Fruit fly (Drosophila melanogaster) whole organism, embryonic: ENCODE measurements around the gene CG7352.

ENCODE experiments used
- CG10147 ChIP-seq: fragments of 200-800 bp; sonication (Bioruptor generic); optimal IDR thresholded peaks from 2 replicates; lab custom pipeline; 2019; ENCODE audit warnings: missing biosample characterization, mild to moderate bottlenecking, missing genetic modification characterization, moderate library complexity
- CG1024 ChIP-seq: fragments of 200-800 bp; sonication (Bioruptor generic); IDR thresholded peaks from 2 replicates; pipeline ENCODE4 v1.3.6; 2022; ENCODE audit warnings: missing biosample characterization, missing genetic modification characterization
- CG10959 ChIP-seq: fragments of 200-800 bp; sonication (Bioruptor generic); IDR thresholded peaks from 2 replicates; pipeline ENCODE4 v1.3.6; 2022; ENCODE audit warnings: missing biosample characterization, missing genetic modification characterization
- CG11085 ChIP-seq: fragments of 200-800 bp; sonication (Bioruptor generic); IDR thresholded peaks from 2 replicates; pipeline ENCODE4 v1.3.6; 2022; ENCODE audit warnings: missing biosample characterization, missing genetic modification characterization
- CG13296 ChIP-seq: fragments of 200-800 bp; sonication (Bioruptor generic); optimal IDR thresholded peaks from 3 replicates; lab custom pipeline; 2018; ENCODE audit warnings: missing biosample characterization, mild to moderate bottlenecking, missing genetic modification characterization
- CG15269 ChIP-seq: fragments of 200-800 bp; sonication (Bioruptor generic); optimal IDR thresholded peaks from 2 replicates; lab custom pipeline; 2018; ENCODE audit warnings: missing biosample characterization, mild to moderate bottlenecking, missing genetic modification characterization, moderate library complexity
- CG15514 ChIP-seq: fragments of 200-800 bp; sonication (Bioruptor generic); optimal IDR thresholded peaks from 3 replicates; lab custom pipeline; 2017; ENCODE audit warnings: missing biosample characterization, missing genetic modification characterization, mild to moderate bottlenecking, moderate library complexity, missing genetic modification reagents
- CG17186 ChIP-seq: fragments of 200-800 bp; sonication (Bioruptor generic); optimal IDR thresholded peaks from 3 replicates; lab custom pipeline; 2017; ENCODE audit warnings: missing biosample characterization, missing genetic modification reagents, missing genetic modification characterization
- CG17829 ChIP-seq: fragments of 200-800 bp; optimal IDR thresholded peaks from 2 replicates; lab custom pipeline; 2019; ENCODE audit warnings: missing biosample characterization, mild to moderate bottlenecking, missing genetic modification characterization, moderate library complexity
- CG1832 ChIP-seq: fragments of 200-800 bp; sonication (Bioruptor generic); optimal IDR thresholded peaks from 2 replicates; lab custom pipeline; 2017; ENCODE audit warnings: missing biosample characterization, mild to moderate bottlenecking, missing genetic modification characterization, inconsistent platforms
- CG2116 ChIP-seq: fragments of 200-800 bp; sonication (Bioruptor generic); optimal IDR thresholded peaks from 3 replicates; lab custom pipeline; 2018; ENCODE audit warnings: missing biosample characterization, mild to moderate bottlenecking, missing genetic modification characterization
- CG30403 ChIP-seq: fragments of 200-800 bp; sonication (Bioruptor generic); optimal IDR thresholded peaks from 3 replicates; lab custom pipeline; 2016; ENCODE audit warnings: missing biosample characterization, missing genetic modification characterization
- CG31224 ChIP-seq: fragments of 200-800 bp; sonication (Bioruptor generic); IDR thresholded peaks from 2 replicates; pipeline ENCODE4 v1.3.6; 2022; ENCODE audit warnings: missing biosample characterization, missing genetic modification characterization
- CG3163 ChIP-seq: fragments of 200-800 bp; sonication (Bioruptor generic); optimal IDR thresholded peaks from 3 replicates; lab custom pipeline; 2016; ENCODE audit warnings: missing biosample characterization, missing genetic modification characterization
- CG33213 ChIP-seq: fragments of 200-800 bp; sonication (Bioruptor generic); optimal IDR thresholded peaks from 3 replicates; lab custom pipeline; 2016; ENCODE audit warnings: missing biosample characterization, missing genetic modification characterization
- CG3838 ChIP-seq: fragments of 200-800 bp; sonication (Bioruptor generic); optimal IDR thresholded peaks from 3 replicates; lab custom pipeline; 2016; ENCODE audit warnings: missing biosample characterization, missing genetic modification characterization
- CG3995 ChIP-seq: fragments of 200-800 bp; sonication (Bioruptor generic); optimal IDR thresholded peaks from 3 replicates; lab custom pipeline; 2016; ENCODE audit warnings: missing biosample characterization, missing genetic modification characterization
- CG4617 ChIP-seq: fragments of 200-800 bp; sonication (Bioruptor generic); optimal IDR thresholded peaks from 3 replicates; lab custom pipeline; 2016; ENCODE audit warnings: missing biosample characterization, missing genetic modification characterization, borderline replicate concordance
- CG5953 ChIP-seq: fragments of 200-800 bp; sonication (Bioruptor generic); IDR thresholded peaks from 2 replicates; pipeline ENCODE4 v1.3.6; 2022; ENCODE audit warnings: missing biosample characterization, missing genetic modification characterization
- CG6654 ChIP-seq: fragments of 200-800 bp; sonication (Bioruptor generic); optimal IDR thresholded peaks from 2 replicates; lab custom pipeline; 2017; ENCODE audit warnings: missing biosample characterization, mild to moderate bottlenecking, missing genetic modification characterization
- CG7786 ChIP-seq: fragments of 200-800 bp; sonication (Bioruptor generic); optimal IDR thresholded peaks from 2 replicates; lab custom pipeline; 2016; ENCODE audit warnings: missing biosample characterization, missing genetic modification characterization
- CG7839 ChIP-seq: fragments of 200-800 bp; sonication (Bioruptor generic); optimal IDR thresholded peaks from 3 replicates; lab custom pipeline; 2018; ENCODE audit warnings: missing biosample characterization, mild to moderate bottlenecking, missing genetic modification characterization, moderate library complexity
- CG7987 ChIP-seq: fragments of 200-800 bp; sonication (Bioruptor generic); optimal IDR thresholded peaks from 2 replicates; lab custom pipeline; 2018; ENCODE audit warnings: missing biosample characterization, mild to moderate bottlenecking, missing genetic modification characterization, moderate library complexity
- CG9609 ChIP-seq: fragments of 200-800 bp; sonication (Bioruptor generic); optimal IDR thresholded peaks from 3 replicates; lab custom pipeline; 2016; ENCODE audit warnings: missing biosample characterization, missing genetic modification characterization
- CG9932 ChIP-seq: fragments of 200-800 bp; sonication (Bioruptor generic); IDR thresholded peaks from 2 replicates; pipeline ENCODE4 v1.3.6; 2022; ENCODE audit warnings: missing biosample characterization, missing genetic modification characterization
- Camta ChIP-seq: fragments of 200-800 bp; sonication (Bioruptor generic); optimal IDR thresholded peaks from 2 replicates; lab custom pipeline; 2016; ENCODE audit warnings: missing biosample characterization, missing genetic modification characterization
- Dbx ChIP-seq: fragments of 200-800 bp; sonication (Bioruptor generic); IDR thresholded peaks from 3 replicates; pipeline ENCODE4 v1.3.6; 2022; ENCODE audit warnings: missing biosample characterization, missing genetic modification characterization
- Deaf1 ChIP-seq: fragments of 200-800 bp; optimal IDR thresholded peaks from 3 replicates; lab custom pipeline; 2019; ENCODE audit warnings: missing biosample characterization, mild to moderate bottlenecking, missing genetic modification characterization, moderate library complexity
- Dek ChIP-seq: fragments of 200-800 bp; sonication (Bioruptor generic); optimal IDR thresholded peaks from 3 replicates; lab custom pipeline; 2019; ENCODE audit warnings: missing biosample characterization, mild to moderate bottlenecking, missing genetic modification characterization, moderate library complexity
- Dip3 ChIP-seq: fragments of 200-800 bp; sonication (Bioruptor generic); optimal IDR thresholded peaks from 3 replicates; lab custom pipeline; 2016; ENCODE audit warnings: missing biosample characterization, missing genetic modification characterization
- Dll ChIP-seq: fragments of 200-800 bp; sonication (Bioruptor generic); IDR thresholded peaks from 4 replicates; pipeline ENCODE4 v1.3.6; 2022; ENCODE audit warnings: missing biosample characterization, missing genetic modification characterization; ENCODE audit not compliant: partially characterized antibody
- Gug ChIP-seq: fragments of 200-800 bp; sonication (Bioruptor generic); IDR thresholded peaks from 4 replicates; pipeline ENCODE4 v1.3.6; 2022; ENCODE audit warnings: missing biosample characterization, missing genetic modification characterization
- HmgZ ChIP-seq: fragments of 200-800 bp; sonication (Bioruptor generic); optimal IDR thresholded peaks from 2 replicates; lab custom pipeline; 2018; ENCODE audit warnings: missing biosample characterization, mild to moderate bottlenecking, missing genetic modification characterization
- Hr51 ChIP-seq, 2 experiments: fragments of 200-800 bp; sonication (Bioruptor generic); optimal IDR thresholded peaks; 2 replicates in 1 of 2; 3 replicates in 1 of 2; lab custom pipeline; 2016 to 2018; ENCODE audit warnings: missing biosample characterization in 2 of 2, missing genetic modification characterization in 2 of 2, mild to moderate bottlenecking in 1 of 2, moderate library complexity in 1 of 2
- Hsf ChIP-seq: fragments of 200-800 bp; sonication (Bioruptor generic); optimal IDR thresholded peaks from 3 replicates; lab custom pipeline; 2016; ENCODE audit warnings: missing biosample characterization, missing genetic modification characterization
- Lhr ChIP-seq: fragments of 200-800 bp; sonication (Bioruptor generic); optimal IDR thresholded peaks from 3 replicates; lab custom pipeline; 2017; ENCODE audit warnings: mild to moderate bottlenecking, missing biosample characterization, missing genetic modification reagents, missing genetic modification characterization
- Max ChIP-seq: fragments of 200-800 bp; sonication (Bioruptor generic); optimal IDR thresholded peaks from 2 replicates; lab custom pipeline; 2016; ENCODE audit warnings: missing biosample characterization, mild to moderate bottlenecking, missing genetic modification characterization
- Med ChIP-seq: fragments of 200-800 bp; sonication (Bioruptor generic); peaks from one replicate; lab custom pipeline; 2016; ENCODE audit warnings: missing biosample characterization, missing genetic modification characterization, mild to moderate bottlenecking, inconsistent platforms, moderate library complexity
- Mes4 ChIP-seq: fragments of 200-800 bp; sonication (Bioruptor generic); optimal IDR thresholded peaks from 2 replicates; lab custom pipeline; 2016; ENCODE audit warnings: missing biosample characterization, missing genetic modification characterization
- NK7.1 ChIP-seq: fragments of 200-800 bp; sonication (Bioruptor generic); optimal IDR thresholded peaks from 3 replicates; lab custom pipeline; 2016; ENCODE audit warnings: missing biosample characterization, missing genetic modification characterization
- Side ChIP-seq: fragments of 200-800 bp; sonication (Bioruptor generic); optimal IDR thresholded peaks from 2 replicates; lab custom pipeline; 2016; ENCODE audit warnings: missing biosample characterization, missing genetic modification characterization
- YL-1 ChIP-seq: fragments of 200-800 bp; sonication (Bioruptor generic); optimal IDR thresholded peaks from 3 replicates; lab custom pipeline; 2017; ENCODE audit warnings: missing biosample characterization, mild to moderate bottlenecking, missing genetic modification characterization
- eve ChIP-seq, 2 experiments: fragments of >200 bp; optimal IDR thresholded peaks; 2 replicates each; lab custom pipeline; 2017; ENCODE audit warnings: missing biosample characterization in 2 of 2, missing genetic modification characterization in 2 of 2
- mam ChIP-seq: fragments of 200-800 bp; sonication (Bioruptor generic); optimal IDR thresholded peaks from 3 replicates; lab custom pipeline; 2016; ENCODE audit warnings: missing biosample characterization, missing genetic modification characterization
- peb ChIP-seq: fragments of 200-800 bp; sonication (Bioruptor generic); IDR thresholded peaks from 2 replicates; pipeline ENCODE4 v1.3.6; 2022; ENCODE audit warnings: missing biosample characterization, missing genetic modification characterization
- sens-2 ChIP-seq: fragments of 200-800 bp; sonication (Bioruptor generic); IDR thresholded peaks from 2 replicates; pipeline ENCODE4 v1.3.6; 2022; ENCODE audit warnings: missing biosample characterization, missing genetic modification characterization
- slbo ChIP-seq: fragments of 200-800 bp; sonication (Bioruptor generic); IDR thresholded peaks from 2 replicates; pipeline ENCODE4 v1.3.6; 2022; ENCODE audit warnings: missing biosample characterization, missing genetic modification characterization
- trem ChIP-seq: fragments of 200-800 bp; optimal IDR thresholded peaks from 3 replicates; lab custom pipeline; 2019; ENCODE audit warnings: missing biosample characterization, mild to moderate bottlenecking, missing genetic modification characterization, moderate library complexity
- tx ChIP-seq: fragments of 200-800 bp; sonication (Bioruptor generic); optimal IDR thresholded peaks from 2 replicates; lab custom pipeline; 2016; ENCODE audit warnings: missing biosample characterization, missing genetic modification characterization
- vfl ChIP-seq: fragments of 200-800 bp; sonication (Bioruptor generic); optimal IDR thresholded peaks from 2 replicates; lab custom pipeline; 2016; ENCODE audit warnings: missing biosample characterization, missing genetic modification characterization

CG7352 gene

DNA sequence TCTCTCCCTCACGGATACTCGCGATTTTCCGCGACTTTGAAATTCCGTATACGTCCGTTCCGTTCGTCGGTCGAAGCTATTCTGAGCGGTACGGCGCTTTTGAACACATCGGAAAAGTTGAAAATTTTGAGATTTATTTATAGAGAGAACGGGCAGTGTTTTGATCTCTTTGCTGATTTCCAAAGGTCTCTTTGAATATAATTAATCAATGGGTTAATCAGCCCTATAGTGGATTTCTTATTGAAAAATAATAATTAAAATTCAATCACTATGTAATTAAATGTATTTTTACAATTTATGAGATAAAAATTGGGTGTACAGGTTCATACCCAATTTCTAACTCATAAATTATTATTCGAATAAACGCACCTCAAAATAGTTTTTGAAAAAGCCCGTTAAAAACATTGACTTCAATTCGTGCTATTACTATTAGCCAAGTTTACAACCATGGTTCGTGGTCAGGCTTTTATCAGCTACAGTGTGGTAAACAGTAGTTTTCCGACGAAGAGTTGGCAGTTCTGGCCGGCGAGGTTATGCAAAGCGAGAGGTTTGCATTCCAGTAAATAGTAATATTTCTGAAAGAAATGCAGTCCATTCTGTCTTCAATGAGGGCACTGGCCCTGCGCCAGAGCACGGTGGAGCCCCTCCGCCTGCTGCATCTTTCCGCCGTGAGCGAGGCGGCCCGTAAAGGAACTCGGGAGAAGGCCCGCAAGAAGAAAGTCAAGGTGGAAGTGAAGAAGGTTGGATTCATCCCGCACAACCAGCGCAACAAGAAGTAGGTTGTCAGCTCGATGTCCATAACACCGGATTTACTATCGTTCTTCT is 46.2 kb upstream of the CG7352 start, which contains the start of the genes CG9626 and mRpL1 (continued):
- TF ChIP-seq Dll (GFP tag; lab: Robert Waterston, UW) = 0 out of 4 replicates have a peak, but pooled peaks have one; percentile 13
- TF ChIP-seq Side = no peak
- no peak for TF ChIP-seq CG13296
- TF ChIP-seq CG7987 (GFP tag; lab: Kevin White, UChicago) = no peak
- TF ChIP-seq NK7.1 (GFP tag; lab: Kevin White, UChicago) = no peak
- peak; percentile 8 for TF ChIP-seq Max (GFP tag; lab: Kevin White, UChicago)
- TF ChIP-seq CG6654 (GFP tag; lab: Kevin White, UChicago) = no peak
- peak; percentile 27 for TF ChIP-seq Hsf (GFP tag; lab: Kevin White, UChicago)
- TF ChIP-seq CG30403 (GFP tag; lab: Kevin White, UChicago) = peak; percentile 12
- no peak for TF ChIP-seq CG15269 (tag; lab: Kevin White, UChicago)
- TF ChIP-seq trem (tag; lab: Kevin White, UChicago) = peak; percentile 100
- TF ChIP-seq Deaf1 (tag; lab: Kevin White, UChicago) = peak; percentile 58
- peak; percentile 45 for TF ChIP-seq CG17829 (tag; lab: Kevin White, UChicago)
- peak; percentile 71 for TF ChIP-seq CG2116
- no peak for TF ChIP-seq Mes4 (GFP tag; lab: Kevin White, UChicago)
- no peak for TF ChIP-seq sens-2
- no peak for TF ChIP-seq tx (GFP tag; lab: Kevin White, UChicago)
- no peak for TF ChIP-seq CG10959 (GFP tag; lab: Robert Waterston, UW)
- no peak for TF ChIP-seq Gug (GFP tag; lab: Robert Waterston, UW)
- TF ChIP-seq CG3995 = no peak
- peak; percentile 92 for TF ChIP-seq CG4617 (GFP tag; lab: Kevin White, UChicago)
- peak; percentile 58 for TF ChIP-seq CG33213 (GFP tag; lab: Kevin White, UChicago)
- peak; percentile 9 for TF ChIP-seq CG7786
- TF ChIP-seq eve (GFP tag; optimal IDR thresholded peaks at IDR 0.05; lab: Kevin White, UChicago) = no peak
- TF ChIP-seq Med (GFP tag; lab: Kevin White, UChicago) = peak; percentile 86
- no peak for TF ChIP-seq Hr51 (GFP tag; optimal IDR thresholded peaks at IDR 0.05; lab: Kevin White, UChicago)
- TF ChIP-seq CG11085 (GFP tag; lab: Robert Waterston, UW) = no peak
- TF ChIP-seq Dip3 = no peak
- no peak for TF ChIP-seq CG3838 (GFP tag; lab: Kevin White, UChicago)
- no peak for TF ChIP-seq CG31224 (GFP tag; lab: Robert Waterston, UW)
- no peak for TF ChIP-seq CG5953 (GFP tag; lab: Robert Waterston, UW)
- peak; percentile 79 for TF ChIP-seq YL-1 (GFP tag; lab: Kevin White, UChicago)
- TF ChIP-seq CG15514 (GFP tag; lab: Kevin White, UChicago) = peak; percentile 87
- TF ChIP-seq CG1832 (GFP tag; lab: Kevin White, UChicago) = no peak
- no peak for TF ChIP-seq peb (GFP tag; lab: Robert Waterston, UW)
- TF ChIP-seq Dbx = no peak
- TF ChIP-seq CG3163 (GFP tag; lab: Kevin White, UChicago) = peak; percentile 54
- peak; percentile 43 for TF ChIP-seq vfl (GFP tag; lab: Kevin White, UChicago)
- TF ChIP-seq CG1024 = no peak
- TF ChIP-seq CG9932 (GFP tag; lab: Robert Waterston, UW) = peak; percentile 28; the same call in 1 of the 2 replicates
- peak; percentile 24 for TF ChIP-seq Dek
- no peak for TF ChIP-seq CG10147 (GFP tag; lab: Kevin White, UChicago)
- TF ChIP-seq slbo (GFP tag; lab: Robert Waterston, UW) = peak; percentile 49; the same call in 1 of the 2 replicates
- peak; percentile 64 for TF ChIP-seq CG17186 (GFP tag; lab: Kevin White, UChicago)
- peak; percentile 10 for TF ChIP-seq CG9609 (GFP tag; lab: Kevin White, UChicago)
- peak; percentile 34 for TF ChIP-seq mam (GFP tag; lab: Kevin White, UChicago)
- TF ChIP-seq HmgZ = peak; percentile 88
- peak; percentile 31 for TF ChIP-seq Camta (GFP tag; lab: Kevin White, UChicago)
- no peak for TF ChIP-seq CG7839
- TF ChIP-seq Lhr (GFP tag; lab: Kevin White, UChicago) = peak; percentile 86
